Fruit fly (Drosophila melanogaster): Measurements from ENCODE around the gene Saf6.

Saf6 gene

DNA sequence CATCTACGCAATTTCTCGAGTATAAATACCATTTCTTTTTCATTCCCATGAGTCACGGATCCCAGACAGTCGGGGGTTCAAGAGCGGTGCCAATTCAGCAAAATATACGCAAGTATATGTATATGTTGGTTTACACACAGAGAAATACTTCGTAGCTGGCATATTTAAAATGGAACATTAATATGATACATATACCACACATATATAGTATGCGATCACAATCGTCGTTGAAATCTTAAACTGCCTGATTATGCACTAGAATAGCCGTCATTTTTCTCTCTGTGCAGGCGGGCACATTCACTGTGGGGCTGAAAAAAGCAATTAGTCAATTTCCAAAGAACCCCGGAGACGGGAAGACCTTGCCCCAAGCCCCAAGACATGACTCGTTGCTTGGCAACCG, 26.0 kb upstream of the Saf6 start (continued):
- no peak for TF ChIP-seq slou (GFP tag; optimal IDR thresholded peaks at IDR 0.05)
- no peak for TF ChIP-seq CG3163 (GFP tag; optimal IDR thresholded peaks at IDR 0.05)
- TF ChIP-seq CG5953 (GFP tag; IDR thresholded peaks at IDR 0.05): no peak
- TF ChIP-seq CG10321 (GFP tag; IDR thresholded peaks at IDR 0.05): peak; percentile 45; the same call in 1 of the 2 replicates
- TF ChIP-seq CG34224 (GFP tag; IDR thresholded peaks at IDR 0.05; ENCODE audit: partially characterized antibody): no peak
- peak; percentile 68 for TF ChIP-seq CG11696 (GFP tag; IDR thresholded peaks at IDR 0.05)
- TF ChIP-seq Atf6 (GFP tag; IDR thresholded peaks at IDR 0.05): peak; percentile 85
- TF ChIP-seq CG2202 (tag; optimal IDR thresholded peaks at IDR 0.05): no peak
- TF ChIP-seq Dip3 (GFP tag; optimal IDR thresholded peaks at IDR 0.05): peak; percentile 83
- peak; percentile 41 for TF ChIP-seq B-H2 (GFP tag; optimal IDR thresholded peaks at IDR 0.05)
- TF ChIP-seq CG18764 (GFP tag; optimal IDR thresholded peaks at IDR 0.05): peak; percentile 7
- TF ChIP-seq Deaf1 (tag; optimal IDR thresholded peaks at IDR 0.05): peak; percentile 39
- peak; percentile 94 for TF ChIP-seq Rfx (GFP tag; IDR thresholded peaks at IDR 0.05)
- peak; percentile 57 for TF ChIP-seq CG1233 (GFP tag; optimal IDR thresholded peaks at IDR 0.05)
- no peak for TF ChIP-seq Hmx (GFP tag; optimal IDR thresholded peaks at IDR 0.05)
- peak; percentile 44 for TF ChIP-seq Bdp1 (GFP tag; optimal IDR thresholded peaks at IDR 0.05)
- TF ChIP-seq bowl (GFP tag; IDR thresholded peaks at IDR 0.05): peak; percentile 52; the same call in 1 of the 2 replicates
- no peak for TF ChIP-seq HLH4C (GFP tag; IDR thresholded peaks at IDR 0.05; ENCODE audit: partially characterized antibody)
- TF ChIP-seq CG6683 (GFP tag; optimal IDR thresholded peaks at IDR 0.05): peak; percentile 15
- TF ChIP-seq emc (GFP tag; optimal IDR thresholded peaks at IDR 0.05): no peak
- no peak for TF ChIP-seq hkb (optimal IDR thresholded peaks at IDR 0.05)
- peak; percentile 87 for TF ChIP-seq hkb (GFP tag; IDR thresholded peaks at IDR 0.05)
- TF ChIP-seq disco-r (GFP tag; optimal IDR thresholded peaks at IDR 0.05): peak; percentile 43
- TF ChIP-seq corto (GFP tag; optimal IDR thresholded peaks at IDR 0.05): peak; percentile 79
- no peak for TF ChIP-seq CG7271 (tag; optimal IDR thresholded peaks at IDR 0.05)
- peak; percentile 16 for TF ChIP-seq CG9437 (GFP tag; optimal IDR thresholded peaks at IDR 0.05)
- TF ChIP-seq Fer3 (tag; optimal IDR thresholded peaks at IDR 0.05): peak; percentile 80
- no peak for TF ChIP-seq sc (optimal IDR thresholded peaks at IDR 0.05)
- no peak for TF ChIP-seq sc (GFP tag; optimal IDR thresholded peaks at IDR 0.05)
- peak; percentile 87 for TF ChIP-seq lmd (GFP tag; IDR thresholded peaks at IDR 0.05)
- peak; percentile 66 for TF ChIP-seq kay (GFP tag; optimal IDR thresholded peaks at IDR 0.05)
- TF ChIP-seq seq (GFP tag; IDR thresholded peaks at IDR 0.05): peak; percentile 59; the same call in 1 of the 2 replicates
- peak; percentile 75 for TF ChIP-seq bcd (GFP tag; optimal IDR thresholded peaks at IDR 0.05)
- peak; percentile 14 for TF ChIP-seq Ets97D (GFP tag; optimal IDR thresholded peaks at IDR 0.05)

DNA sequence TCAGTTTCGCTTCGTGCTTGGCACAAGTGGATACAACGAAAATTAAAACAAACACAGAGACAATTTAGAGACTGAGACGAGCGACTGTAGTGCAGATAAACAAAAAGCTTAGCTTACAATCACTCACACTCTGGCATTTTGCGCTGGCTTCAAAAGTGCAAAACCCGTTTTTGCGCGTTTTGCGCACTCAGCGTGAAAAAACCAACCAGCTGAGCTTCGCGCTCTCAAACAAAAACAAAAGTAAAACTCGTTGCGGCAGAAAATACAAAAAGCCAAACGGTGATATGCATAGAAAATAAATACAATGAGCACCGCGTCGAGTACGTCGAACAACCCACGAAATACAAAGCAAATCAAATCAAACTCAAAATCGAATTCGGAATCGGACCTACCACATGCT, 25.0 kb upstream of the Saf6 start:
- TF ChIP-seq cg (GFP tag; optimal IDR thresholded peaks at IDR 0.05): peak; percentile 3
- TF ChIP-seq CG6765 (GFP tag; optimal IDR thresholded peaks at IDR 0.05): peak; percentile 2
- TF ChIP-seq nom (GFP tag; optimal IDR thresholded peaks at IDR 0.05): peak; percentile 38
- 0 out of 2 replicates have a peak, but pooled peaks have one; percentile 33 for TF ChIP-seq Drgx (GFP tag; IDR thresholded peaks at IDR 0.05)
- TF ChIP-seq CG34224 (GFP tag; IDR thresholded peaks at IDR 0.05; ENCODE audit: partially characterized antibody): 0 out of 3 replicates have a peak, but pooled peaks have one; percentile 19
- no peak for TF ChIP-seq pan (optimal IDR thresholded peaks at IDR 0.05)
- TF ChIP-seq pan (GFP tag; optimal IDR thresholded peaks at IDR 0.05 in 1 of 2, IDR thresholded peaks at IDR 0.05 in 1 of 2): peak in 1 of 2 experiments; percentile 27
- peak; percentile 90; the same call in 2 of the 4 replicates for TF ChIP-seq chinmo (GFP tag; IDR thresholded peaks at IDR 0.05; ENCODE audit: partially characterized antibody)
- no peak for TF ChIP-seq Kr (GFP tag; optimal IDR thresholded peaks at IDR 0.05)
- no peak for TF ChIP-seq usp (GFP tag; optimal IDR thresholded peaks at IDR 0.05)
